Worm (Caenorhabditis elegans): ENCODE data around the gene crn-3.

- TF ChIP-seq ces-1 (GFP tag; optimal IDR thresholded peaks at IDR 0.05) (peak; percentile 70), lin-13 (tag; optimal IDR thresholded peaks at IDR 0.05) (peak; percentile 67), ceh-83 (GFP tag; optimal IDR thresholded peaks at IDR 0.05) (no peak), snpc-4 (tag; optimal IDR thresholded peaks at IDR 0.05) (no peak), nhr-28 (tag; optimal IDR thresholded peaks at IDR 0.05) (no peak), unc-39 (tag; optimal IDR thresholded peaks at IDR 0.05) (no peak), unc-62 (GFP tag; optimal IDR thresholded peaks at IDR 0.05) (peak; percentile 65), hlh-1 (tag; optimal IDR thresholded peaks at IDR 0.05) (no peak), lsy-2 (tag; optimal IDR thresholded peaks at IDR 0.05) (peak; percentile 30), sptf-1 (tag; optimal IDR thresholded peaks at IDR 0.05) (peak; percentile 68), nhr-76 (tag; optimal IDR thresholded peaks at IDR 0.05) (no peak), ceh-39 (tag; optimal IDR thresholded peaks at IDR 0.05) (peak; percentile 10), ztf-11 (tag; optimal IDR thresholded peaks at IDR 0.05) (peak; percentile 68), ceh-43 (GFP tag; optimal IDR thresholded peaks at IDR 0.05) (no peak)
Observed at ce11 chrII:10548778-10549671, 38.8 kb upstream of the crn-3 start.
